Fruit fly (Drosophila melanogaster) whole organism, embryonic: ENCODE data around the gene CG17982.
A peak's percentile ranks its signal among the peaks of the same experiment; 100 is the strongest.

Source experiments
- Awh ChIP-seq: fragments of 200-800 bp; sonication (Bioruptor generic); IDR thresholded peaks from 2 replicates; pipeline ENCODE4, ENCODE4 v1.3.6; 2022; ENCODE audit warnings: missing biosample characterization, missing genetic modification characterization
- Bgb ChIP-seq: fragments of 200-800 bp; sonication (Bioruptor generic); IDR thresholded peaks from 2 replicates; pipeline ENCODE4 v1.3.6; 2022; ENCODE audit warnings: missing biosample characterization, missing genetic modification characterization; ENCODE audit not compliant: partially characterized antibody
- CG10462 ChIP-seq: fragments of 200-800 bp; sonication (Bioruptor generic); optimal IDR thresholded peaks from 2 replicates; lab custom pipeline; 2016; ENCODE audit warnings: missing biosample characterization, missing genetic modification characterization
- CG13894 ChIP-seq: fragments of 200-800 bp; sonication (Bioruptor generic); optimal IDR thresholded peaks from 3 replicates; lab custom pipeline; 2018; ENCODE audit warnings: missing biosample characterization, mild to moderate bottlenecking, missing genetic modification characterization, moderate library complexity
- CG1792 ChIP-seq: fragments of 200-800 bp; sonication (Bioruptor generic); optimal IDR thresholded peaks from 2 replicates; lab custom pipeline; 2016; ENCODE audit warnings: missing biosample characterization, missing genetic modification characterization
- CG3065 ChIP-seq: fragments of 200-800 bp; sonication (Bioruptor generic); optimal IDR thresholded peaks from 2 replicates; lab custom pipeline; 2016; ENCODE audit warnings: missing biosample characterization, missing genetic modification characterization
- CG31365 ChIP-seq: fragments of 200-800 bp; sonication (Bioruptor generic); optimal IDR thresholded peaks from 2 replicates; lab custom pipeline; 2018; ENCODE audit warnings: missing biosample characterization, mild to moderate bottlenecking, missing genetic modification characterization
- CG32772 ChIP-seq: fragments of 200-800 bp; sonication (Bioruptor generic); IDR thresholded peaks from 2 replicates; pipeline ENCODE4 v1.3.6; 2022; ENCODE audit warnings: missing biosample characterization, missing genetic modification characterization
- CG3407 ChIP-seq: fragments of 200-800 bp; sonication (Bioruptor generic); optimal IDR thresholded peaks from 2 replicates; lab custom pipeline; 2018; ENCODE audit warnings: missing biosample characterization, mild to moderate bottlenecking, missing genetic modification characterization
- CG4617 ChIP-seq: fragments of 200-800 bp; sonication (Bioruptor generic); optimal IDR thresholded peaks from 3 replicates; lab custom pipeline; 2016; ENCODE audit warnings: missing biosample characterization, missing genetic modification characterization, borderline replicate concordance
- CG5245 ChIP-seq: fragments of 200-800 bp; sonication (Bioruptor generic); optimal IDR thresholded peaks from 3 replicates; lab custom pipeline; 2016; ENCODE audit warnings: missing biosample characterization, missing genetic modification characterization
- CG6765 ChIP-seq: fragments of 200-800 bp; sonication (Bioruptor generic); optimal IDR thresholded peaks from 3 replicates; lab custom pipeline; 2017; ENCODE audit warnings: missing biosample characterization, mild to moderate bottlenecking, missing genetic modification characterization
- CG6854 ChIP-seq: fragments of 200-800 bp; sonication (Bioruptor generic); optimal IDR thresholded peaks from 3 replicates; lab custom pipeline; 2017; ENCODE audit warnings: missing biosample characterization, mild to moderate bottlenecking, missing genetic modification characterization
- CG7786 ChIP-seq: fragments of 200-800 bp; sonication (Bioruptor generic); optimal IDR thresholded peaks from 2 replicates; lab custom pipeline; 2016; ENCODE audit warnings: missing biosample characterization, missing genetic modification characterization
- CG8944 ChIP-seq: fragments of 200-800 bp; sonication (Bioruptor generic); optimal IDR thresholded peaks from 3 replicates; lab custom pipeline; 2016; ENCODE audit warnings: missing biosample characterization, missing genetic modification characterization
- CG9817 ChIP-seq: fragments of 200-800 bp; sonication (Bioruptor generic); optimal IDR thresholded peaks from 2 replicates; lab custom pipeline; 2018; ENCODE audit warnings: missing biosample characterization, mild to moderate bottlenecking, missing genetic modification characterization, moderate library complexity
- Hr51 ChIP-seq, 2 experiments: fragments of 200-800 bp; sonication (Bioruptor generic); optimal IDR thresholded peaks; 2 replicates in 1 of 2; 3 replicates in 1 of 2; lab custom pipeline; 2016 to 2018; ENCODE audit warnings: missing biosample characterization in 2 of 2, missing genetic modification characterization in 2 of 2, mild to moderate bottlenecking in 1 of 2, moderate library complexity in 1 of 2
- Meics ChIP-seq: fragments of 200-800 bp; sonication (Bioruptor generic); optimal IDR thresholded peaks from 2 replicates; lab custom pipeline; 2017; ENCODE audit warnings: missing biosample characterization, mild to moderate bottlenecking, missing genetic modification characterization
- Nf-YB ChIP-seq: fragments of 200-800 bp; sonication (Bioruptor generic); optimal IDR thresholded peaks from 3 replicates; lab custom pipeline; 2019; ENCODE audit warnings: missing biosample characterization, mild to moderate bottlenecking, missing genetic modification characterization, moderate library complexity
- Optix ChIP-seq: fragments of 200-800 bp; sonication (Bioruptor generic); IDR thresholded peaks from 3 replicates; pipeline ENCODE4 v1.3.6; 2022; ENCODE audit warnings: missing biosample characterization, missing genetic modification characterization
- Ravus ChIP-seq: fragments of 200-800 bp; sonication (Bioruptor generic); IDR thresholded peaks from 2 replicates; pipeline ENCODE4 v1.3.6; 2022; ENCODE audit warnings: missing biosample characterization, missing genetic modification characterization
- abd-A ChIP-seq: fragments of 200-800 bp; sonication (Bioruptor generic); optimal IDR thresholded peaks from 3 replicates; lab custom pipeline; 2019; ENCODE audit warnings: missing biosample characterization, mild to moderate bottlenecking, missing genetic modification characterization, moderate library complexity
- amos ChIP-seq: fragments of 200-800 bp; sonication (Bioruptor generic); IDR thresholded peaks from 2 replicates; pipeline ENCODE4 v1.3.6; 2022; ENCODE audit warnings: missing biosample characterization, missing genetic modification characterization; ENCODE audit not compliant: partially characterized antibody
- aop ChIP-seq: fragments of 200-800 bp; sonication (Bioruptor generic); IDR thresholded peaks from 2 replicates; pipeline ENCODE4 v1.3.6; 2022; ENCODE audit warnings: missing biosample characterization, missing genetic modification characterization
- ap ChIP-seq: fragments of 200-800 bp; sonication (Bioruptor generic); IDR thresholded peaks from 2 replicates; pipeline ENCODE4 v1.3.6; 2022; ENCODE audit warnings: missing biosample characterization, missing genetic modification characterization
- ara ChIP-seq: fragments of 200-800 bp; sonication (Bioruptor generic); IDR thresholded peaks from 2 replicates; pipeline ENCODE4 v1.3.6; 2022; ENCODE audit warnings: missing biosample characterization, missing genetic modification characterization
- cad ChIP-seq: fragments of >200 bp; optimal IDR thresholded peaks from 2 replicates; lab custom pipeline; 2017; ENCODE audit warnings: missing biosample characterization, missing genetic modification characterization
- caup ChIP-seq: fragments of 200-800 bp; sonication (Bioruptor generic); optimal IDR thresholded peaks from 3 replicates; lab custom pipeline; 2017; ENCODE audit warnings: missing biosample characterization, mild to moderate bottlenecking, missing genetic modification characterization, moderate library complexity; ENCODE audit not compliant: severe bottlenecking
- crol ChIP-seq: fragments of 200-800 bp; sonication (Bioruptor generic); IDR thresholded peaks from 2 replicates; pipeline ENCODE4 v1.3.6; 2022; ENCODE audit warnings: missing biosample characterization, missing genetic modification characterization
- crp ChIP-seq, 2 experiments: fragments of 200-800 bp; sonication (Bioruptor generic); optimal IDR thresholded peaks; 2 replicates in 1 of 2; 3 replicates in 1 of 2; lab custom pipeline; 2017; ENCODE audit warnings: missing biosample characterization in 2 of 2, missing genetic modification characterization in 2 of 2, mild to moderate bottlenecking in 1 of 2, moderate library complexity in 1 of 2
- dmrt11E ChIP-seq: fragments of 200-800 bp; sonication (Bioruptor generic); optimal IDR thresholded peaks from 3 replicates; lab custom pipeline; 2018; ENCODE audit warnings: missing biosample characterization, mild to moderate bottlenecking, missing genetic modification characterization, moderate library complexity
- fru ChIP-seq: fragments of >200 bp; optimal IDR thresholded peaks from 2 replicates; lab custom pipeline; 2017
- gcm ChIP-seq: fragments of 200-800 bp; sonication (Bioruptor generic); optimal IDR thresholded peaks from 2 replicates; lab custom pipeline; 2019; ENCODE audit warnings: missing biosample characterization, mild to moderate bottlenecking, missing genetic modification characterization, moderate library complexity
- grau ChIP-seq: fragments of 200-800 bp; optimal IDR thresholded peaks from 3 replicates; lab custom pipeline; 2019; ENCODE audit warnings: missing biosample characterization, mild to moderate bottlenecking, missing genetic modification characterization, moderate library complexity
- gt ChIP-seq: fragments of 200-800 bp; sonication (Bioruptor generic); IDR thresholded peaks from 2 replicates; pipeline ENCODE4 v1.3.6; 2022; ENCODE audit warnings: missing biosample characterization, missing genetic modification characterization
- ham ChIP-seq: fragments of 200-800 bp; sonication (Bioruptor generic); IDR thresholded peaks from 2 replicates; pipeline ENCODE4 v1.3.6; 2022; ENCODE audit warnings: missing biosample characterization, missing genetic modification characterization
- hbn ChIP-seq: fragments of 200-800 bp; sonication (Bioruptor generic); IDR thresholded peaks from 2 replicates; pipeline ENCODE4 v1.3.6; 2022; ENCODE audit warnings: missing biosample characterization, missing genetic modification characterization; ENCODE audit not compliant: partially characterized antibody
- jumu ChIP-seq: fragments of 200-800 bp; sonication (Bioruptor generic); optimal IDR thresholded peaks from 3 replicates; lab custom pipeline; 2016; ENCODE audit warnings: missing biosample characterization, missing genetic modification characterization
- lbe ChIP-seq: fragments of 200-800 bp; sonication (Bioruptor generic); optimal IDR thresholded peaks from 2 replicates; lab custom pipeline; 2016; ENCODE audit warnings: missing biosample characterization, mild to moderate bottlenecking, missing genetic modification characterization
- mam ChIP-seq: fragments of 200-800 bp; sonication (Bioruptor generic); optimal IDR thresholded peaks from 3 replicates; lab custom pipeline; 2016; ENCODE audit warnings: missing biosample characterization, missing genetic modification characterization
- nau ChIP-seq: fragments of 200-800 bp; sonication (Bioruptor generic); optimal IDR thresholded peaks from 3 replicates; lab custom pipeline; 2017; ENCODE audit warnings: missing biosample characterization, mild to moderate bottlenecking, missing genetic modification characterization, missing genetic modification reagents
- nerfin-1 ChIP-seq: fragments of 200-800 bp; sonication (Bioruptor generic); optimal IDR thresholded peaks from 3 replicates; lab custom pipeline; 2019; ENCODE audit warnings: missing biosample characterization, mild to moderate bottlenecking, missing genetic modification characterization, moderate library complexity
- odd ChIP-seq: fragments of 200-800 bp; sonication (Bioruptor generic); optimal IDR thresholded peaks from 2 replicates; lab custom pipeline; 2017; ENCODE audit warnings: missing biosample characterization, mild to moderate bottlenecking, missing genetic modification characterization
- pnt ChIP-seq: fragments of 200-800 bp; sonication (Bioruptor generic); optimal IDR thresholded peaks from 3 replicates; lab custom pipeline; 2016; ENCODE audit warnings: missing biosample characterization, missing genetic modification characterization
- row ChIP-seq: fragments of 200-800 bp; sonication (Bioruptor generic); IDR thresholded peaks from 3 replicates; pipeline ENCODE4 v1.3.6; 2022; ENCODE audit warnings: missing biosample characterization, missing genetic modification characterization
- tap ChIP-seq: fragments of 200-800 bp; optimal IDR thresholded peaks from 3 replicates; lab custom pipeline; 2019; ENCODE audit warnings: missing biosample characterization, mild to moderate bottlenecking, missing genetic modification characterization, moderate library complexity
- tll ChIP-seq, 2 experiments: fragments of 200-800 bp in 1 of 2; fragments of >200 bp in 1 of 2; sonication (Bioruptor generic) in 1 of 2; optimal IDR thresholded peaks; 2 replicates each; lab custom pipeline; 2017 to 2019; ENCODE audit warnings: missing biosample characterization in 2 of 2, missing genetic modification characterization in 2 of 2, mild to moderate bottlenecking in 1 of 2, moderate library complexity in 1 of 2
- toy ChIP-seq: fragments of 200-800 bp; sonication (Bioruptor generic); IDR thresholded peaks from 2 replicates; pipeline ENCODE4 v1.3.6; 2022; ENCODE audit warnings: missing biosample characterization, missing genetic modification characterization
- usp ChIP-seq: fragments of >200 bp; optimal IDR thresholded peaks from 2 replicates; lab custom pipeline; 2017; ENCODE audit warnings: missing biosample characterization, missing genetic modification characterization
- zf30C ChIP-seq: fragments of 200-800 bp; sonication (Bioruptor generic); optimal IDR thresholded peaks from 3 replicates; lab custom pipeline; 2018; ENCODE audit warnings: missing biosample characterization, mild to moderate bottlenecking, missing genetic modification characterization

Gene CG17982

DNA sequence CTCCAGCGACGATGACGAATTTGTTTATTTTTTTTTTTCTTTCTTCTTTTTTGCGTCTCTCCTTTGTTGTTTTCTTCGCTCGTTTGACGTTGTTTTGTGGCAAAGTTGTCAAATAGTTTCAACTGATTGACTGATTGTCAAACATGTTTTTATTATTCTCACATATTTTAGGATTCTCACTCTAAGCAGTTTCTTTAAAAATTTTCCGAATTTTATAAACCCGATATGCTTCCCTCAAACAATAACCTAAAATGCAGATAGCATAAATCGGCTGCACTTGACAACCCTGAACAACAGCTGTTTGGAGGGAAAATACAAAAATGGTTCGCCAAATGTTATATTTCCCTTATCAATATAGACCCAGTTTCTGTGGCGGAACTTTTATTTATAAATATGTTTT is at the start of gene CG17982 (continued):
- peak; percentile 83 for TF ChIP-seq tap (tag; lab: Kevin White, UChicago)
- TF ChIP-seq CG1792 (GFP tag; lab: Kevin White, UChicago) = peak; percentile 63
- TF ChIP-seq Hr51 (GFP tag; optimal IDR thresholded peaks at IDR 0.05; lab: Kevin White, UChicago) = peak; percentile 58 to 87
- peak; percentile 7 for TF ChIP-seq zf30C (GFP tag; lab: Kevin White, UChicago)
- TF ChIP-seq ara = peak; percentile 70
- no peak for TF ChIP-seq Bgb (GFP tag; lab: Robert Waterston, UW)
- TF ChIP-seq usp (GFP tag; lab: Kevin White, UChicago) = no peak
- peak; percentile 2 for TF ChIP-seq CG3065 (GFP tag; lab: Kevin White, UChicago)
- TF ChIP-seq toy = 0 out of 2 replicates have a peak, but pooled peaks have one; percentile 34
- TF ChIP-seq CG5245 (GFP tag; lab: Kevin White, UChicago) = peak; percentile 51
- peak; percentile 16; the same call in 1 of the 2 replicates for TF ChIP-seq hbn (GFP tag; lab: Robert Waterston, UW)
- no peak for TF ChIP-seq crol (GFP tag; lab: Robert Waterston, UW)
- TF ChIP-seq grau (tag; lab: Kevin White, UChicago) = peak; percentile 85
- TF ChIP-seq jumu (GFP tag; lab: Kevin White, UChicago) = peak; percentile 77
- peak; percentile 47; the same call in 1 of the 2 replicates for TF ChIP-seq Ravus (GFP tag; lab: Robert Waterston, UW)
- TF ChIP-seq Meics (GFP tag; lab: Kevin White, UChicago) = peak; percentile 84
- peak; percentile 56 for TF ChIP-seq CG31365 (tag; lab: Kevin White, UChicago)
- TF ChIP-seq gt (GFP tag; lab: Robert Waterston, UW) = no peak
- peak; percentile 61; the same call in 1 of the 2 replicates for TF ChIP-seq aop
- no peak for TF ChIP-seq fru (lab: Kevin White, UChicago)
- TF ChIP-seq nau (GFP tag; lab: Kevin White, UChicago) = no peak
- peak; percentile 83 for TF ChIP-seq gcm (GFP tag; lab: Kevin White, UChicago)
- TF ChIP-seq CG4617 = peak; percentile 61
- TF ChIP-seq ap (GFP tag; lab: Robert Waterston, UW) = peak; percentile 65; the same call in 1 of the 2 replicates
- TF ChIP-seq dmrt11E (tag; lab: Kevin White, UChicago) = peak; percentile 80
- peak; percentile 81 for TF ChIP-seq nerfin-1 (tag; lab: Kevin White, UChicago)
- TF ChIP-seq amos (GFP tag; lab: Robert Waterston, UW) = no peak; the same call in 1 of the 2 replicates
- peak; percentile 69; the same call in 2 of the 3 replicates for TF ChIP-seq Optix (GFP tag; lab: Robert Waterston, UW)
- peak; percentile 70 for TF ChIP-seq CG6765
- no peak for TF ChIP-seq abd-A (tag; lab: Kevin White, UChicago)
- peak; percentile 70 for TF ChIP-seq CG3407 (GFP tag; lab: Kevin White, UChicago)
- TF ChIP-seq CG32772 = peak; percentile 73
- TF ChIP-seq Nf-YB (GFP tag; lab: Kevin White, UChicago) = peak; percentile 45
- no peak for TF ChIP-seq tll (GFP tag; optimal IDR thresholded peaks at IDR 0.05; lab: Kevin White, UChicago)
- no peak for TF ChIP-seq ham (GFP tag; lab: Robert Waterston, UW)
- TF ChIP-seq CG10462 (GFP tag; lab: Kevin White, UChicago) = peak; percentile 48
- peak; percentile 90 for TF ChIP-seq mam (GFP tag; lab: Kevin White, UChicago)
- TF ChIP-seq row (GFP tag; lab: Robert Waterston, UW) = peak; percentile 90
- TF ChIP-seq caup (GFP tag; lab: Kevin White, UChicago) = peak; percentile 82
- TF ChIP-seq odd (GFP tag; lab: Kevin White, UChicago) = peak; percentile 73
- TF ChIP-seq lbe (GFP tag; lab: Kevin White, UChicago) = peak; percentile 88
- TF ChIP-seq CG8944 (GFP tag; lab: Kevin White, UChicago) = peak; percentile 77
- peak; percentile 53; the same call in 1 of the 2 replicates for TF ChIP-seq Awh (GFP tag; lab: Robert Waterston, UW)
- peak; percentile 43 for TF ChIP-seq CG6854 (GFP tag; lab: Kevin White, UChicago)
- TF ChIP-seq cad (GFP tag; lab: Kevin White, UChicago) = no peak
- TF ChIP-seq pnt (GFP tag; lab: Kevin White, UChicago) = peak; percentile 71
- TF ChIP-seq CG13894 = peak; percentile 90
- TF ChIP-seq CG7786 (GFP tag; lab: Kevin White, UChicago) = peak; percentile 87
- peak; percentile 89 for TF ChIP-seq CG9817
- peak; percentile 47 to 89 for TF ChIP-seq crp (GFP tag; optimal IDR thresholded peaks at IDR 0.05; lab: Kevin White, UChicago)
